Worm (Caenorhabditis elegans): ENCODE measurements around the gene sre-38.

sre-38 gene

ce11 chrII:12494067-12494477, 36.7 kb downstream of the sre-38 start:
- TF ChIP-seq pha-4 (GFP tag; IDR thresholded peaks at IDR 0.05) (0 out of 2 replicates have a peak, but pooled peaks have one; percentile 49), pha-4 (tag; optimal IDR thresholded peaks at IDR 0.05) (no peak), set-16 (GFP tag; IDR thresholded peaks at IDR 0.05) (peak; percentile 98), vab-7 (GFP tag; IDR thresholded peaks at IDR 0.05) (no peak)

ce11 chrII:12494556-12495131, 37.3 kb downstream of the sre-38 start, which contains the start of gene col-85:
Gene col-85 (minus strand): TSS chrII:12495095.
- TF ChIP-seq ceh-20 (GFP tag; IDR thresholded peaks at IDR 0.05), result peak; percentile 78
- TF ChIP-seq tag-97 (GFP tag; IDR thresholded peaks at IDR 0.05), result no peak
- peak; percentile 88 for TF ChIP-seq snpc-1.2 (GFP tag; IDR thresholded peaks at IDR 0.05)
- TF ChIP-seq daf-16 (GFP tag; optimal IDR thresholded peaks at IDR 0.05), result peak; percentile 14 to 86
- peak; percentile 57 for TF ChIP-seq daf-16 (tag; optimal IDR thresholded peaks at IDR 0.05)
- peak; percentile 91 for TF ChIP-seq ctbp-1 (GFP tag; IDR thresholded peaks at IDR 0.05)
- TF ChIP-seq lin-39 (tag; optimal IDR thresholded peaks at IDR 0.05), result no peak
- TF ChIP-seq fos-1 (tag; optimal IDR thresholded peaks at IDR 0.05), result no peak
- TF ChIP-seq pha-4 (GFP tag; IDR thresholded peaks at IDR 0.05), result peak; percentile 95
- no peak for TF ChIP-seq pha-4 (tag; optimal IDR thresholded peaks at IDR 0.05)
- TF ChIP-seq lin-29 (GFP tag; IDR thresholded peaks at IDR 0.05), result peak; percentile 75
- TF ChIP-seq zfp-3 (GFP tag; conservative IDR thresholded peaks at IDR 0.05), result peak; percentile 73
- TF ChIP-seq snpc-4 (tag; optimal IDR thresholded peaks at IDR 0.05), result peak; percentile 71
- peak; percentile 48 for TF ChIP-seq nhr-28 (tag; optimal IDR thresholded peaks at IDR 0.05)
- no peak for TF ChIP-seq ama-1 (optimal IDR thresholded peaks at IDR 0.05)
- TF ChIP-seq mxl-3 (GFP tag; optimal IDR thresholded peaks at IDR 0.05), result peak; percentile 42
- TF ChIP-seq dmd-8 (GFP tag; IDR thresholded peaks at IDR 0.05), result peak; percentile 95
- TF ChIP-seq duxl-1 (tag; optimal IDR thresholded peaks at IDR 0.05; ENCODE audit: poor library complexity), result peak; percentile 82
- TF ChIP-seq zfp-2 (tag; optimal IDR thresholded peaks at IDR 0.05), result peak; percentile 48
- peak; percentile 48 for TF ChIP-seq nhr-6 (tag; optimal IDR thresholded peaks at IDR 0.05)
- peak; percentile 91 for TF ChIP-seq D1046.2 (GFP tag; IDR thresholded peaks at IDR 0.05)
- no peak for TF ChIP-seq pqm-1 (tag; optimal IDR thresholded peaks at IDR 0.05)
- no peak for TF ChIP-seq nhr-25 (tag; optimal IDR thresholded peaks at IDR 0.05; ENCODE audit: borderline replicate concordance, insufficient read depth)
- TF ChIP-seq daf-19 (GFP tag; conservative IDR thresholded peaks at IDR 0.05), result no peak
- peak; percentile 71 for TF ChIP-seq ztf-7 (tag; optimal IDR thresholded peaks at IDR 0.05)
- TF ChIP-seq lin-13 (GFP tag; optimal IDR thresholded peaks at IDR 0.05), result peak; percentile 74
- peak; percentile 87 for TF ChIP-seq rbr-2 (tag; optimal IDR thresholded peaks at IDR 0.05)
- no peak for TF ChIP-seq skn-1 (tag; optimal IDR thresholded peaks at IDR 0.05)
- TF ChIP-seq hif-1 (tag; optimal IDR thresholded peaks at IDR 0.05), result peak; percentile 5 to 68
- TF ChIP-seq dmd-6 (GFP tag; IDR thresholded peaks at IDR 0.05), result peak; percentile 79
- TF ChIP-seq hlh-11 (tag; optimal IDR thresholded peaks at IDR 0.05), result peak; percentile 66
- TF ChIP-seq set-16 (GFP tag; IDR thresholded peaks at IDR 0.05), result no peak
- peak; percentile 83 for TF ChIP-seq mes-2 (tag; optimal IDR thresholded peaks at IDR 0.05; ENCODE audit: poor library complexity, severe bottlenecking)
- TF ChIP-seq jun-1 (tag; optimal IDR thresholded peaks at IDR 0.05), result no peak
- peak; percentile 87 for TF ChIP-seq Y48G9A.11 (GFP tag; IDR thresholded peaks at IDR 0.05)
- peak; percentile 60 for TF ChIP-seq zip-2 (tag; optimal IDR thresholded peaks at IDR 0.05)
- TF ChIP-seq F26F4.8 (GFP tag; conservative IDR thresholded peaks at IDR 0.05), result peak; percentile 92
- TF ChIP-seq gei-8 (GFP tag; optimal IDR thresholded peaks at IDR 0.05), result peak; percentile 76
- TF ChIP-seq ZK337.2 (GFP tag; IDR thresholded peaks at IDR 0.05), result peak; percentile 93
- TF ChIP-seq nhr-111 (GFP tag; optimal IDR thresholded peaks at IDR 0.05), result peak; percentile 73
- TF ChIP-seq unc-39 (tag; optimal IDR thresholded peaks at IDR 0.05), result no peak
- TF ChIP-seq nhr-77 (tag; optimal IDR thresholded peaks at IDR 0.05), result peak; percentile 60
- no peak for TF ChIP-seq dve-1 (tag; optimal IDR thresholded peaks at IDR 0.05; ENCODE audit: insufficient read depth)
- TF ChIP-seq mxl-2 (GFP tag; conservative IDR thresholded peaks at IDR 0.05), result peak; percentile 73
- no peak for TF ChIP-seq cey-2 (tag; optimal IDR thresholded peaks at IDR 0.05; ENCODE audit: borderline replicate concordance, insufficient read depth)
- peak; percentile 30 for TF ChIP-seq fkh-10 (GFP tag; optimal IDR thresholded peaks at IDR 0.05)
- TF ChIP-seq zip-11 (GFP tag; IDR thresholded peaks at IDR 0.05), result 0 out of 2 replicates have a peak, but pooled peaks have one; percentile 53
